Fruit fly (Drosophila melanogaster) whole organism, embryonic: ENCODE data around the gene mst.

Experiments
- CG13123 ChIP-seq: fragments of 200-800 bp; sonication (Bioruptor generic); optimal IDR thresholded peaks from 2 replicates; lab custom pipeline; 2016; ENCODE audit warnings: missing biosample characterization, missing genetic modification characterization
- CG42726 ChIP-seq: fragments of 200-800 bp; sonication (Bioruptor generic); IDR thresholded peaks from 2 replicates; pipeline ENCODE4 v1.3.6; 2022; ENCODE audit warnings: missing biosample characterization, missing genetic modification characterization; ENCODE audit not compliant: partially characterized antibody
- Camta ChIP-seq: fragments of 200-800 bp; sonication (Bioruptor generic); optimal IDR thresholded peaks from 2 replicates; lab custom pipeline; 2016; ENCODE audit warnings: missing biosample characterization, missing genetic modification characterization
- Lpt ChIP-seq: fragments of >200 bp; optimal IDR thresholded peaks from 2 replicates; lab custom pipeline; 2018; ENCODE audit warnings: missing biosample characterization, missing genetic modification characterization
- PHDP ChIP-seq: fragments of 200-800 bp; sonication (Bioruptor generic); optimal IDR thresholded peaks from 3 replicates; lab custom pipeline; 2018; ENCODE audit warnings: missing biosample characterization, mild to moderate bottlenecking, missing genetic modification characterization, moderate library complexity
- br ChIP-seq: fragments of >200 bp; optimal IDR thresholded peaks from 2 replicates; lab custom pipeline; 2017
- h ChIP-seq: fragments of >200 bp; optimal IDR thresholded peaks from 2 replicates; lab custom pipeline; 2017
- mam ChIP-seq: fragments of 200-800 bp; sonication (Bioruptor generic); optimal IDR thresholded peaks from 3 replicates; lab custom pipeline; 2016; ENCODE audit warnings: missing biosample characterization, missing genetic modification characterization
- pb ChIP-seq: fragments of 200-800 bp; sonication (Bioruptor generic); optimal IDR thresholded peaks from 3 replicates; lab custom pipeline; 2016; ENCODE audit warnings: missing biosample characterization, missing genetic modification characterization
- sisA ChIP-seq: fragments of 200-800 bp; sonication (Bioruptor generic); IDR thresholded peaks from 2 replicates; pipeline ENCODE4 v1.3.6; 2022; ENCODE audit warnings: missing biosample characterization, missing genetic modification characterization
- sna ChIP-seq: fragments of 200-800 bp; sonication (Bioruptor generic); IDR thresholded peaks from 2 replicates; pipeline ENCODE4 v1.3.6; 2022; ENCODE audit warnings: missing biosample characterization, missing genetic modification characterization; ENCODE audit not compliant: partially characterized antibody

DNA sequence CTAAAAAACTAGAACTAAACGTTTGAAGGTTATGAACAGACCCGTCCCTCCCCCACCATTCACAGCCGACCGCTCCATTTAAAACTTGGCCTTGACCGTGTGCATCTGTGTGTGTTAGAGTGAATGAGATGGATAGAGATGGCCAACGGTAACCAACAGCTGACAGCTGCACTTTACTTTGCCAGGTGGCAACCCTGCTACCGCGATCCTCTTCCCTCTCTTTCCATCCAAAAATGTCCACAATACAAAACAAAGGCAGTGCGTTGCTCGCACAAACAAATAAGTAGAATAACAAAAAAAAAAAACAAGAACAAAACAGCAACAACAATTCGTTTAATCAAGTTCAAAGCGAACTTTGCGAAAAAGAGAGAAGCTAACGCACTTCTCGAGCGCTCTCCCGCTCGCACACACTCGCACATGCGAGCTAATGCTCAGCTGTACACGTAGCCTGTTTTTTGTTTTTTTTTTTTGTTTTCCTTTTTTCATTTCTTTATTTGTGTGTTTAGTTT lies 20.3 kb upstream of the mst start:
- TF ChIP-seq br (lab: Kevin White, UChicago) (no peak), PHDP (tag; lab: Kevin White, UChicago) (no peak), mam (GFP tag; lab: Kevin White, UChicago) (no peak), h (lab: Kevin White, UChicago) (no peak), sna (GFP tag; lab: Robert Waterston, UW) (0 out of 2 replicates have a peak, but pooled peaks have one; percentile 37), sisA (no peak), Lpt (GFP tag; lab: Kevin White, UChicago) (no peak), CG13123 (GFP tag; lab: Kevin White, UChicago) (no peak), Camta (GFP tag; lab: Kevin White, UChicago) (no peak), pb (no peak), CG42726 (no peak)
